Worm (Caenorhabditis elegans): Measurements from ENCODE around the gene hlh-34.

hlh-34 gene

DNA sequence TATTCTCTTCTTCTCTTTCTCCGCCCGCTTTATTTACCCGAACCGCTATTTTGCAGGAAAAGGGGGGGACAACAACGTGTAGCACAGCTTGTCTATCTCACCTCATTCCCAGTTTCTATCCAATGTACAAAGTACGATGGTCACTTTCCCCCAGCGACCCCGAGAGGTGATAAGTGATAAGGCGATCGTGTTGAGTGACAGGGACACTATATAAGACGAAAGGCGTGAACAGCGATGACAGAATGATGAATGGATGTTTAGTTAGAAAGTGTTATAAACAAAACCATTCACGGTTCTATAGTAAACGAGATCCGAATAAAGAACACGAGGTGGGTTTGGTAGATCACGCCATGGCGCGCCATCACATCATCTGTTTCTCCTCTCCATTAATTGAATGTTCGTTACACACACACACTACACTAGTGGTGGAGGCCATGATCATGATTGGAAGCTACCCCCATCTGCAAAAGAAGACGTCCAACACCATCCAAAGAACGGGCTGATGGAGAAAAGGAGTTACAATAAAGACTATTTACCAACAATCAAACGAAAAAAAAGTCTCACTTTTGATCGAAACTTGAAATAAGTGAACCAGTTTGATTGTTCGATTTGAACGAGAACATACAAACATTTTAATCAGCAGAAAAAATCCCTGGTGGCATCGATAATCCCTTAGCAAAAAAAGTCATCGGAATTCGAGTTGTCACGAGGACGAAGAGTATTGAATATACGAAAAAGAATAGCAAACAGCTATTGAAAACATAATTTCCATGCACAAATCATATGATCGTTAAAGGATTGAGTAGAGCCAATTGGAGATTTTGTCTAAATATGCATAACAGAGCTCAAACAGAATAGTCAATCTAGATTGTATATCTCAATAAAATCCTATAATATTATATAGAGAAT, 50.6 kb downstream of the hlh-34 start (continued):
- TF ChIP-seq mdl-1 (tag; optimal IDR thresholded peaks at IDR 0.05) = peak; percentile 72 to 93
- no peak for TF ChIP-seq aly-2 (tag; optimal IDR thresholded peaks at IDR 0.05)
- TF ChIP-seq sdz-12 (GFP tag; optimal IDR thresholded peaks at IDR 0.05) = no peak
- peak; percentile 78; the same call in 1 of the 2 replicates for TF ChIP-seq tra-1 (GFP tag; IDR thresholded peaks at IDR 0.05)
- peak; percentile 46 to 51 for TF ChIP-seq lsy-2 (tag; optimal IDR thresholded peaks at IDR 0.05)
- TF ChIP-seq aha-1 (tag) = peak; percentile 99
- no peak for TF ChIP-seq unc-130 (GFP tag; optimal IDR thresholded peaks at IDR 0.05)
- peak; percentile 77 for TF ChIP-seq cey-2 (tag; optimal IDR thresholded peaks at IDR 0.05; ENCODE audit: borderline replicate concordance, insufficient read depth)
- peak; percentile 29 for TF ChIP-seq spr-3 (GFP tag; optimal IDR thresholded peaks at IDR 0.05)
- TF ChIP-seq mep-1 (tag; optimal IDR thresholded peaks at IDR 0.05) = peak; percentile 80
- TF ChIP-seq ceh-28 (tag; optimal IDR thresholded peaks at IDR 0.05) = no peak
